Fruit fly (Drosophila melanogaster): Measurements from ENCODE around the gene NetA.
A peak's percentile ranks its signal among the peaks of the same experiment; 100 is the strongest.

NetA gene

dm6 chrX:14612302-14612701 lies 41.4 kb downstream of the NetA start (continued):
- peak in 1 of 2 experiments; percentile 64 for TF ChIP-seq Hr78 (GFP tag; optimal IDR thresholded peaks at IDR 0.05)
- peak; percentile 72 for TF ChIP-seq sisA (GFP tag; IDR thresholded peaks at IDR 0.05)
- no peak for TF ChIP-seq Dbx (GFP tag; IDR thresholded peaks at IDR 0.05)
- peak; percentile 20 for TF ChIP-seq fd3F (GFP tag; optimal IDR thresholded peaks at IDR 0.05)
- TF ChIP-seq CG1602 (GFP tag; optimal IDR thresholded peaks at IDR 0.05), result peak; percentile 64
- TF ChIP-seq fd64A (GFP tag; optimal IDR thresholded peaks at IDR 0.05), result peak; percentile 59
- TF ChIP-seq Fer3 (tag; optimal IDR thresholded peaks at IDR 0.05), result peak; percentile 63
- TF ChIP-seq unpg (GFP tag; optimal IDR thresholded peaks at IDR 0.05), result peak; percentile 87
- peak; percentile 6 for TF ChIP-seq slp2 (GFP tag; optimal IDR thresholded peaks at IDR 0.05)
- TF ChIP-seq sim (GFP tag; IDR thresholded peaks at IDR 0.05), result peak; percentile 80
- peak; percentile 92 for TF ChIP-seq dmrt99B (tag; optimal IDR thresholded peaks at IDR 0.05)
- TF ChIP-seq gsb (GFP tag; IDR thresholded peaks at IDR 0.05), result no peak
- TF ChIP-seq H15 (GFP tag; IDR thresholded peaks at IDR 0.05), result peak; percentile 83
- TF ChIP-seq CG2889 (GFP tag; IDR thresholded peaks at IDR 0.05), result peak; percentile 59; the same call in 1 of the 3 replicates
- no peak for TF ChIP-seq inv (GFP tag; IDR thresholded peaks at IDR 0.05; ENCODE audit: partially characterized antibody)
- no peak for TF ChIP-seq Antp (GFP tag; optimal IDR thresholded peaks at IDR 0.05)
- peak; percentile 55 for TF ChIP-seq klu (GFP tag; IDR thresholded peaks at IDR 0.05)
- TF ChIP-seq dysf (GFP tag; IDR thresholded peaks at IDR 0.05), result peak; percentile 83
- TF ChIP-seq Drgx (GFP tag; IDR thresholded peaks at IDR 0.05), result peak; percentile 82
- peak; percentile 83 for TF ChIP-seq trem (tag; optimal IDR thresholded peaks at IDR 0.05)
- peak; percentile 18 for TF ChIP-seq CG1647 (GFP tag; optimal IDR thresholded peaks at IDR 0.05)
- TF ChIP-seq Aef1 (GFP tag; IDR thresholded peaks at IDR 0.05), result peak; percentile 53; the same call in 1 of the 3 replicates
- TF ChIP-seq peb (GFP tag; IDR thresholded peaks at IDR 0.05), result peak; percentile 78
- no peak for TF ChIP-seq CG11398 (GFP tag; optimal IDR thresholded peaks at IDR 0.05)
- peak; percentile 79 for TF ChIP-seq ap (GFP tag; IDR thresholded peaks at IDR 0.05)
- peak; percentile 83 for TF ChIP-seq CG8388 (GFP tag; optimal IDR thresholded peaks at IDR 0.05)
- peak; percentile 82 for TF ChIP-seq CG8924 (tag; optimal IDR thresholded peaks at IDR 0.05)
- TF ChIP-seq kni (GFP tag; optimal IDR thresholded peaks at IDR 0.05), result no peak
- TF ChIP-seq CG12219 (GFP tag; optimal IDR thresholded peaks at IDR 0.05), result peak; percentile 77
- TF ChIP-seq CG7372 (GFP tag; IDR thresholded peaks at IDR 0.05), result peak; percentile 81
- peak; percentile 90 for TF ChIP-seq nmo (GFP tag; optimal IDR thresholded peaks at IDR 0.05)
- TF ChIP-seq onecut (GFP tag; IDR thresholded peaks at IDR 0.05), result peak; percentile 76
- TF ChIP-seq nom (GFP tag; optimal IDR thresholded peaks at IDR 0.05), result peak; percentile 71
- peak; percentile 72 for TF ChIP-seq CG1529 (GFP tag; optimal IDR thresholded peaks at IDR 0.05)
- no peak for TF ChIP-seq Atf3 (GFP tag; optimal IDR thresholded peaks at IDR 0.05)
- TF ChIP-seq wek (GFP tag; optimal IDR thresholded peaks at IDR 0.05), result peak; percentile 37
- TF ChIP-seq lov (optimal IDR thresholded peaks at IDR 0.05), result no peak
- TF ChIP-seq lov (GFP tag; IDR thresholded peaks at IDR 0.05), result peak; percentile 80; the same call in 2 of the 3 replicates
- no peak for TF ChIP-seq Stat92E (GFP tag; optimal IDR thresholded peaks at IDR 0.05)
- TF ChIP-seq CG10431 (GFP tag; optimal IDR thresholded peaks at IDR 0.05), result peak; percentile 53
- peak; percentile 72 for TF ChIP-seq H2.0 (GFP tag; IDR thresholded peaks at IDR 0.05)
- no peak for TF ChIP-seq corto (GFP tag; optimal IDR thresholded peaks at IDR 0.05)
- TF ChIP-seq slou (GFP tag; optimal IDR thresholded peaks at IDR 0.05), result peak; percentile 4
- no peak for TF ChIP-seq pzg (GFP tag; optimal IDR thresholded peaks at IDR 0.05)
- TF ChIP-seq CG6791 (GFP tag; IDR thresholded peaks at IDR 0.05; ENCODE audit: partially characterized antibody), result no peak
- peak; percentile 80 for TF ChIP-seq ranshi (GFP tag; IDR thresholded peaks at IDR 0.05)
- TF ChIP-seq CG13296 (GFP tag; optimal IDR thresholded peaks at IDR 0.05), result peak; percentile 41
- peak; percentile 78 for TF ChIP-seq chm (GFP tag; IDR thresholded peaks at IDR 0.05)
- TF ChIP-seq CG1233 (GFP tag; optimal IDR thresholded peaks at IDR 0.05), result peak; percentile 35
- TF ChIP-seq CG6683 (GFP tag; optimal IDR thresholded peaks at IDR 0.05), result peak; percentile 50
- no peak for TF ChIP-seq pfk (GFP tag; optimal IDR thresholded peaks at IDR 0.05)
